Worm (Caenorhabditis elegans): ENCODE measurements around the gene ges-1.

Gene ges-1

DNA sequence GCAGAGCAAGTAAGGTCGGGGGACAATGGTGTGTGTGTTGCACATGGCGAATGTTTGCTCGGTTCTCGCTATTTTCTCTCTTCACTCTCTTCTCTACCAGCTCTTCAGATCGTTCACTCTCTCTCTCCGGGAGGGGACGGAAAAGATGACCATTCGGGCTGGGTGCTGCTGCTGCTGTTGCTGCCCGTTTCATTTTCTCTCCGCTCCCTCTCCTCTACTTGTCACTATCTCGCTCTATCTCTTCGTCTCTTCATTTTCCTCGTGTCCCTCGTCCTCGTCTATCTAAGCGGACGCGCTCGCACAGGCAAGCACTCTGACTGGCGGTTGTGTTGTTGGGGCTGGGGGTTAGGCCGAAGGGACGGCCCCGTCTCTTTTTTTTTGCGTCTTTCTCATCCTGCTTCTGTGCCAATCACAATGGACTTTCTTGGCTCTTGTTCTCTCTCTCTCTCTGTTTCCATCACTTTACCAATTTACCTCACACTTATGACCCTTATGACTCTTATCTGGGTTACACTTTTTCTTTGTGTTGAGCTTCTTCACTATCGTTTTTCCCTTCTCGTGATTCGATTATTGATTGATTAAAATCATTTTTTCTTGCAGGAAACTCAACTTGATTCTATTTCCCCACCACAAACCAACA lies 42.7 kb upstream of the ges-1 start, which contains the start of the genes F53E2.2 and unc-60 (continued):
- TF ChIP-seq ama-1 (optimal IDR thresholded peaks at IDR 0.05) (peak; percentile 60), ztf-11 (tag; optimal IDR thresholded peaks at IDR 0.05) (no peak), unc-39 (tag; optimal IDR thresholded peaks at IDR 0.05) (no peak), elt-3 (tag; optimal IDR thresholded peaks at IDR 0.05) (no peak), egl-5 (tag; optimal IDR thresholded peaks at IDR 0.05) (peak; percentile 17), daf-12 (tag; optimal IDR thresholded peaks at IDR 0.05) (no peak), nhr-12 (tag; optimal IDR thresholded peaks at IDR 0.05) (no peak), elt-1 (tag; optimal IDR thresholded peaks at IDR 0.05) (peak; percentile 10), ceh-16 (tag; optimal IDR thresholded peaks at IDR 0.05) (no peak)

DNA sequence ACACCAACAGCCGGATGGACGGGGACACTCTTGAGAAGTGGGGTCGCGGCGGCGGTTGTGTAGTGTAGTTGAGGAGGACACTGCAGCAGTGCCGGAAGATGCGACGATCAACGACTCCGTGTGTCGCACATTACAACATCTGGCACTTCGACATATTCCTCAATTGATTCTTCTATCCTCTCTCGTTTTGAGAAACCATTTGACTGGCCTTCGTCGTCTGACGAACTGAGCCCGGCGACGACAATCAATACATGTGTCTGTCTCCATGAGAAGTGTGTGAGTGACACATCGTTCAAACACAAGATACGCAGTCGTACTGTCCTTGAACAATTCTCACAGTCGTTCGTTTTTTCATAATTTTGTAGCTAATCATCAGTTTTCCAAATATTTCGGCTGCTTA lies 40.6 kb upstream of the ges-1 start:
- TF ChIP-seq ZK546.5 (tag; optimal IDR thresholded peaks at IDR 0.05): no peak
- TF ChIP-seq nhr-25 (tag; optimal IDR thresholded peaks at IDR 0.05): peak; percentile 57
- TF ChIP-seq lin-39 (tag; optimal IDR thresholded peaks at IDR 0.05): peak; percentile 7

DNA sequence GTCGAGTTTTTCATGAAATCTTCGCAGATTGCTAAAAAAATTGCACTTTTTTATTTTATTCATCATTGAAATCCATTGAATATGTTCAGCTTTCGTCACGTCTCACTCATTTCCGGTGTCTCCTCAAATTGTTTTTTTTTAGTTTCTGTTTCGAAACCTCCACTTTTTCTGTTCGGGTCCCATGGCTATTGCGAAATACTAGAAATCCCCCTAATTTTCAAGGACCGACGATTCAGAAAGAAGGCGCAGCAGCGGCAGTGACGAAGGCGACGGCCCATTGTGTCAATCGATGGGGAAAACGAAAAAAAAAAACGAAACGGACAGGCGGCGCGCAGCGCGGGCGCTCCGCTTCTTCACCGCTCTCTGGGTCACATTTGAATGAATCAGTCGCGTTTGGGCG lies 40.0 kb upstream of the ges-1 start:
- no peak for TF ChIP-seq R02D3.7 (tag; optimal IDR thresholded peaks at IDR 0.05)
- no peak for TF ChIP-seq mml-1 (tag; optimal IDR thresholded peaks at IDR 0.05)
- TF ChIP-seq lsy-12 (tag; optimal IDR thresholded peaks at IDR 0.05): no peak
- TF ChIP-seq daf-12 (tag; optimal IDR thresholded peaks at IDR 0.05): no peak
- TF ChIP-seq elt-1 (tag; optimal IDR thresholded peaks at IDR 0.05): no peak
- TF ChIP-seq ama-1 (optimal IDR thresholded peaks at IDR 0.05): no peak
- TF ChIP-seq egl-27 (tag; optimal IDR thresholded peaks at IDR 0.05): no peak
- no peak for TF ChIP-seq fkh-2 (tag; optimal IDR thresholded peaks at IDR 0.05)
- no peak for TF ChIP-seq fos-1 (tag; optimal IDR thresholded peaks at IDR 0.05)
- TF ChIP-seq ceh-82 (tag; optimal IDR thresholded peaks at IDR 0.05): no peak
- no peak for TF ChIP-seq unc-39 (tag; optimal IDR thresholded peaks at IDR 0.05)
- TF ChIP-seq ZK546.5 (tag; optimal IDR thresholded peaks at IDR 0.05): no peak
- TF ChIP-seq lin-39 (tag; optimal IDR thresholded peaks at IDR 0.05): no peak
- no peak for TF ChIP-seq skn-1 (tag; optimal IDR thresholded peaks at IDR 0.05)
- TF ChIP-seq aly-2 (tag; optimal IDR thresholded peaks at IDR 0.05): no peak
- no peak for TF ChIP-seq ceh-16 (tag; optimal IDR thresholded peaks at IDR 0.05)
- TF ChIP-seq ceh-28 (tag; optimal IDR thresholded peaks at IDR 0.05): no peak

DNA sequence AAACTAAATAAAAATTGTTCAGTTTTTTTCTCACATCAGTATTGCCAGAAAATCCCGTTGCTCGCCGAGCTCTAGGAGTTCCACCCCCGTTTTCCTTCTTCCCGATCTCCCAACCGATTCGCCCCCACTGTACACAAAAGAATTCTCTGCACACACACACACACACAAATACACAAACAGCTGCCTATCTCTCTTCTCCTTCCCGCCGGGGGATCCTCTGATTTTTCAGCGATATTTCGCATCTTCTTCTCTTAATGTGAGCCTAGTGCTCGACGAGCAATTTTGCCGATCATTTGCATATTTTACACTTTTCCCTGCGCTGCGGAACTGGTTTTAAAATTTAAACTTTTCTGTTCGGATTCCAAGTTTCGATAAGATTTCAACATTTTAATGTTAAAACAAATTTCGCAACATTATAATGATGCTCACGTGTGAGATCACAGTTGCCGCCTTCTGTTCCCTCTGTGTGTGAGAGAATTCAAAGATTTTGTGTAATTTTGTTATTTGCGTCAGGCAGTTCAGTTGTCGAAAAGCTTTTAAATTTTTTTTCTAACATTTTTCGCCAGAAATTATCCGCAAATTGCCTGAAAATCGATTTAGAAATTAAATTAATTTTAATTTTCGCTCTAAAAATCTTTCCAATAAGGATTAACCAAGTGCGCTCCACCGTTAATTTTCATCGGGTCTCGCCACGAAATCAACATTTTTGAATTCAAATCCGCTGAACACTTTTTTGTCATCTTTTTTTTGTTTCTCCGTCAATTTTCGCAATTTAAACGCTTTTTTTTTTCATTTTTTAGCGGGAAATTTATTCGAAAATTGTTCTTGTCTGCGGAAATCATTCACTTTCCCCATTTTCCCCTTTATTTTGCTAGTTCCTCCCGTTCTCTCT lies 39.4 kb upstream of the ges-1 start:
- no peak for TF ChIP-seq egl-27 (tag; optimal IDR thresholded peaks at IDR 0.05)
- no peak for TF ChIP-seq ceh-16 (tag; optimal IDR thresholded peaks at IDR 0.05)
- peak; percentile 10 for TF ChIP-seq snpc-4 (tag; optimal IDR thresholded peaks at IDR 0.05)
- TF ChIP-seq zag-1 (tag; optimal IDR thresholded peaks at IDR 0.05): no peak
- TF ChIP-seq aly-2 (tag; optimal IDR thresholded peaks at IDR 0.05): no peak
- TF ChIP-seq fos-1 (tag; optimal IDR thresholded peaks at IDR 0.05): no peak
- no peak for TF ChIP-seq hmg-11 (tag; optimal IDR thresholded peaks at IDR 0.05)
- TF ChIP-seq nhr-43 (tag; optimal IDR thresholded peaks at IDR 0.05; ENCODE audit: poor library complexity, severe bottlenecking): peak; percentile 43
- no peak for TF ChIP-seq nhr-25 (tag; optimal IDR thresholded peaks at IDR 0.05)
- no peak for TF ChIP-seq ceh-82 (tag; optimal IDR thresholded peaks at IDR 0.05)
- TF ChIP-seq lin-15B (tag; optimal IDR thresholded peaks at IDR 0.05): peak; percentile 86
- TF ChIP-seq nhr-76 (tag; optimal IDR thresholded peaks at IDR 0.05): no peak
- TF ChIP-seq mdl-1 (tag; optimal IDR thresholded peaks at IDR 0.05): no peak
- no peak for TF ChIP-seq nhr-67 (tag; optimal IDR thresholded peaks at IDR 0.05)
- no peak for TF ChIP-seq daf-12 (tag; optimal IDR thresholded peaks at IDR 0.05)
- TF ChIP-seq tbx-2 (tag; optimal IDR thresholded peaks at IDR 0.05): no peak
- TF ChIP-seq fkh-2 (tag; optimal IDR thresholded peaks at IDR 0.05): peak; percentile 9
- TF ChIP-seq jun-1 (tag; optimal IDR thresholded peaks at IDR 0.05): no peak
- TF ChIP-seq ztf-11 (tag; optimal IDR thresholded peaks at IDR 0.05): no peak
- no peak for TF ChIP-seq ztf-4 (tag; optimal IDR thresholded peaks at IDR 0.05)
- TF ChIP-seq unc-62 (GFP tag; optimal IDR thresholded peaks at IDR 0.05): no peak
- peak; percentile 48 for TF ChIP-seq ceh-28 (tag; optimal IDR thresholded peaks at IDR 0.05)
- TF ChIP-seq ceh-9 (tag; optimal IDR thresholded peaks at IDR 0.05): no peak
- no peak for TF ChIP-seq nhr-237 (tag; optimal IDR thresholded peaks at IDR 0.05)
- peak; percentile 27 for TF ChIP-seq elt-2 (tag; optimal IDR thresholded peaks at IDR 0.05)
- TF ChIP-seq nhr-23 (tag; optimal IDR thresholded peaks at IDR 0.05): peak; percentile 83
- no peak for TF ChIP-seq mml-1 (tag; optimal IDR thresholded peaks at IDR 0.05)
- no peak for TF ChIP-seq nhr-12 (tag; optimal IDR thresholded peaks at IDR 0.05)
- peak; percentile 74 for TF ChIP-seq pha-4 (tag; optimal IDR thresholded peaks at IDR 0.05)
- peak; percentile 35 for TF ChIP-seq fkh-10 (GFP tag; optimal IDR thresholded peaks at IDR 0.05)
- no peak for TF ChIP-seq elt-3 (tag; optimal IDR thresholded peaks at IDR 0.05)
- TF ChIP-seq unc-39 (tag; optimal IDR thresholded peaks at IDR 0.05): no peak
- TF ChIP-seq pqm-1 (tag; optimal IDR thresholded peaks at IDR 0.05): peak; percentile 24
- peak; percentile 30 for TF ChIP-seq elt-1 (tag; optimal IDR thresholded peaks at IDR 0.05)
- TF ChIP-seq skn-1 (tag; optimal IDR thresholded peaks at IDR 0.05): peak; percentile 95
- TF ChIP-seq sea-2 (GFP tag; optimal IDR thresholded peaks at IDR 0.05): no peak
- TF ChIP-seq lsy-12 (tag; optimal IDR thresholded peaks at IDR 0.05): no peak
- peak; percentile 62 for TF ChIP-seq egl-5 (tag; optimal IDR thresholded peaks at IDR 0.05)
- no peak for TF ChIP-seq ama-1 (optimal IDR thresholded peaks at IDR 0.05)
